Worm (Caenorhabditis elegans) whole organism, L3 larva: Measurements from ENCODE around the gene ppk-2.

Experiments
- ceh-82 ChIP-seq: fragments of 150-350 bp; optimal IDR thresholded peaks from 2 replicates; lab custom pipeline; 2014; ENCODE audit warnings: missing biosample characterization, missing genetic modification characterization
- lin-15B ChIP-seq: fragments of 150-350 bp; optimal IDR thresholded peaks from 2 replicates; lab custom pipeline; 2014; ENCODE audit warnings: missing biosample characterization, missing genetic modification characterization
- nhr-23 ChIP-seq: fragments of 150-350 bp; optimal IDR thresholded peaks from 2 replicates; lab custom pipeline; 2014; ENCODE audit warnings: missing biosample characterization, missing genetic modification reagents, missing genetic modification characterization
- pha-4 ChIP-seq: fragments of 150-350 bp; optimal IDR thresholded peaks from 2 replicates; lab custom pipeline; 2014; ENCODE audit warnings: missing biosample characterization, missing genetic modification reagents, missing genetic modification characterization
- skn-1 ChIP-seq: fragments of 150-350 bp; optimal IDR thresholded peaks from 2 replicates; lab custom pipeline; 2014; ENCODE audit warnings: missing biosample characterization, missing genetic modification characterization
- snpc-4 ChIP-seq: fragments of 150-350 bp; optimal IDR thresholded peaks from 2 replicates; lab custom pipeline; 2014; ENCODE audit warnings: missing biosample characterization, missing genetic modification characterization
- unc-62 ChIP-seq: fragments of 150-350 bp; sonication (generic microtip); optimal IDR thresholded peaks from 4 replicates; lab custom pipeline; 2014; ENCODE audit warnings: missing biosample characterization, missing genetic modification reagents, missing genetic modification characterization

- TF ChIP-seq pha-4: no peak
- TF ChIP-seq skn-1 (tag; lab: Kevin White, UChicago): no peak
- no peak for TF ChIP-seq unc-62
- TF ChIP-seq ceh-82 (tag; lab: Kevin White, UChicago): no peak
- TF ChIP-seq lin-15B (tag; lab: Kevin White, UChicago): no peak
- TF ChIP-seq snpc-4 (tag; lab: Kevin White, UChicago): no peak
- no peak for TF ChIP-seq nhr-23 (tag; lab: Kevin White, UChicago)
These were observed at the start of gene ppk-2 for ce11 chrIII:2101895-2102345.
